Fruit fly (Drosophila melanogaster) whole organism, wandering third instar larva: Measurements from ENCODE around the gene CG10252.

ENCODE experiments used
- Dif ChIP-seq: fragments of 200-275, 200-300 bp; sonication (Bioruptor generic); optimal IDR thresholded peaks from 2 replicates; lab custom pipeline; 2018; ENCODE audit warnings: missing biosample characterization, missing genetic modification characterization; ENCODE audit not compliant: partially characterized antibody
- Hr78 ChIP-seq: fragments of >200 bp; optimal IDR thresholded peaks from 2 replicates; lab custom pipeline; 2017; ENCODE audit warnings: missing biosample characterization, missing genetic modification characterization
- Mio ChIP-seq: sonication (Bioruptor generic); optimal IDR thresholded peaks from 2 replicates; lab custom pipeline; 2016; ENCODE audit warnings: missing biosample characterization, missing genetic modification characterization
- N ChIP-seq: fragments of >200 bp; optimal IDR thresholded peaks from 2 replicates; lab custom pipeline; 2018; ENCODE audit warnings: missing biosample characterization, missing external identifiers, missing genetic modification characterization
- OdsH ChIP-seq: fragments of 200-800 bp; sonication (Bioruptor generic); optimal IDR thresholded peaks from 2 replicates; lab custom pipeline; 2016; ENCODE audit warnings: missing biosample characterization, mild to moderate bottlenecking, missing genetic modification characterization
- Sp1 ChIP-seq: fragments of 200-800 bp; sonication (Bioruptor generic); optimal IDR thresholded peaks from 3 replicates; lab custom pipeline; 2019; ENCODE audit warnings: missing biosample characterization, mild to moderate bottlenecking, missing genetic modification characterization, moderate library complexity
- brk ChIP-seq: fragments of 200-800 bp; sonication (Bioruptor generic); optimal IDR thresholded peaks from 2 replicates; lab custom pipeline; 2016; ENCODE audit warnings: missing biosample characterization, mild to moderate bottlenecking, missing genetic modification characterization
- h ChIP-seq: fragments of 200-800 bp; sonication (Bioruptor generic); optimal IDR thresholded peaks from 3 replicates; lab custom pipeline; 2016; ENCODE audit warnings: missing biosample characterization, mild to moderate bottlenecking, missing genetic modification characterization
- psq ChIP-seq: fragments of 200-800 bp; sonication (Bioruptor generic); optimal IDR thresholded peaks from 3 replicates; lab custom pipeline; 2017; ENCODE audit warnings: missing biosample characterization, mild to moderate bottlenecking, missing genetic modification characterization, moderate library complexity
- sage ChIP-seq: fragments of 200-800 bp; sonication (Bioruptor generic); optimal IDR thresholded peaks from 2 replicates; lab custom pipeline; 2016; ENCODE audit warnings: missing biosample characterization, mild to moderate bottlenecking, missing genetic modification characterization

- no peak for TF ChIP-seq N (GFP tag; lab: Kevin White, UChicago)
- no peak for TF ChIP-seq h (GFP tag; lab: Kevin White, UChicago)
- no peak for TF ChIP-seq sage (GFP tag; lab: Kevin White, UChicago)
- TF ChIP-seq Sp1 (GFP tag; lab: Kevin White, UChicago), result no peak
- no peak for TF ChIP-seq Hr78 (GFP tag; lab: Kevin White, UChicago)
- no peak for TF ChIP-seq Mio
- TF ChIP-seq psq (GFP tag; lab: Kevin White, UChicago), result no peak
- no peak for TF ChIP-seq OdsH (GFP tag; lab: Kevin White, UChicago)
- TF ChIP-seq Dif (GFP tag; lab: Kevin White, UChicago), result no peak
- TF ChIP-seq brk (GFP tag; lab: Kevin White, UChicago), result no peak
These were observed 21.7 kb downstream of the CG10252 start for dm6 chr3R:23674369-23674768.
